Fruit fly (Drosophila melanogaster) whole organism, prepupa: ENCODE measurements around the gene CG46383.

Source experiments
- Blimp-1 ChIP-seq: fragments of 200-800 bp; sonication (Bioruptor generic); optimal IDR thresholded peaks from 3 replicates; lab custom pipeline; 2017; ENCODE audit warnings: missing biosample characterization, missing genetic modification characterization, mild to moderate bottlenecking, moderate library complexity, missing genetic modification reagents
- CG10631 ChIP-seq: fragments of 200-800 bp; sonication (Bioruptor generic); optimal IDR thresholded peaks from 2 replicates; lab custom pipeline; 2016; ENCODE audit warnings: missing biosample characterization, missing genetic modification characterization
- CG11294 ChIP-seq: fragments of 200-800 bp; sonication (Bioruptor generic); IDR thresholded peaks from 2 replicates; pipeline ENCODE4 v1.3.6; 2022; ENCODE audit warnings: missing biosample characterization, missing genetic modification characterization
- CG11902 ChIP-seq: fragments of 200-800 bp; sonication (Bioruptor generic); optimal IDR thresholded peaks from 3 replicates; lab custom pipeline; 2016; ENCODE audit warnings: missing biosample characterization, missing genetic modification characterization
- CG15336 ChIP-seq: fragments of 200-800 bp; sonication (Bioruptor generic); IDR thresholded peaks from 2 replicates; pipeline ENCODE4 v1.3.6; 2022; ENCODE audit warnings: missing biosample characterization, missing genetic modification characterization
- CG32006 ChIP-seq: fragments of 200-800 bp; sonication (Bioruptor generic); optimal IDR thresholded peaks from 3 replicates; lab custom pipeline; 2017; ENCODE audit warnings: missing biosample characterization, mild to moderate bottlenecking, missing genetic modification characterization
- CG34406 ChIP-seq: fragments of 200-800 bp; sonication (Bioruptor generic); optimal IDR thresholded peaks from 3 replicates; lab custom pipeline; 2016; ENCODE audit warnings: missing biosample characterization, missing genetic modification characterization
- CG3919 ChIP-seq: fragments of 200-800 bp; sonication (Bioruptor generic); optimal IDR thresholded peaks from 3 replicates; lab custom pipeline; 2016; ENCODE audit warnings: missing biosample characterization, missing genetic modification characterization
- CG4318 ChIP-seq: fragments of 200-800 bp; sonication (Bioruptor generic); optimal IDR thresholded peaks from 3 replicates; lab custom pipeline; 2017; ENCODE audit warnings: missing biosample characterization, mild to moderate bottlenecking, missing genetic modification characterization
- CG6163 ChIP-seq: fragments of 200-800 bp; sonication (Bioruptor generic); IDR thresholded peaks from 3 replicates; pipeline ENCODE4 v1.3.6; 2022; ENCODE audit warnings: missing biosample characterization, missing genetic modification characterization
- CG6276 ChIP-seq: fragments of 200-800 bp; sonication (Bioruptor generic); optimal IDR thresholded peaks from 2 replicates; lab custom pipeline; 2017; ENCODE audit warnings: missing biosample characterization, mild to moderate bottlenecking, missing genetic modification characterization
- CG6792 ChIP-seq: fragments of 200-800 bp; sonication (Bioruptor generic); optimal IDR thresholded peaks from 3 replicates; lab custom pipeline; 2016; ENCODE audit warnings: missing biosample characterization, missing genetic modification characterization
- CG6808 ChIP-seq: fragments of 200-800 bp; sonication (Bioruptor generic); optimal IDR thresholded peaks from 3 replicates; lab custom pipeline; 2017; ENCODE audit warnings: missing biosample characterization, missing genetic modification characterization, mild to moderate bottlenecking, moderate library complexity, missing genetic modification reagents
- CG6854 ChIP-seq: fragments of 200-800 bp; sonication (Bioruptor generic); optimal IDR thresholded peaks from 2 replicates; lab custom pipeline; 2017; ENCODE audit warnings: missing biosample characterization, mild to moderate bottlenecking, missing genetic modification characterization
- CG8119 ChIP-seq: fragments of 200-800 bp; sonication (Bioruptor generic); IDR thresholded peaks from 3 replicates; pipeline ENCODE4 v1.3.6; 2022; ENCODE audit warnings: missing biosample characterization, missing genetic modification characterization
- CG8319 ChIP-seq: fragments of 200-800 bp; sonication (Bioruptor generic); optimal IDR thresholded peaks from 3 replicates; lab custom pipeline; 2016; ENCODE audit warnings: missing biosample characterization, missing genetic modification characterization
- CG8632 ChIP-seq: fragments of 200-800 bp; sonication (Bioruptor generic); optimal IDR thresholded peaks from 3 replicates; lab custom pipeline; 2016; ENCODE audit warnings: missing biosample characterization, missing genetic modification characterization
- Eip78C ChIP-seq: fragments of 200-800 bp; sonication (Bioruptor generic); peaks from one replicate; lab custom pipeline; 2016; ENCODE audit warnings: missing biosample characterization, missing genetic modification characterization
- Eip93F ChIP-seq: fragments of 200-800 bp; sonication (Bioruptor generic); optimal IDR thresholded peaks from 2 replicates; lab custom pipeline; 2016; ENCODE audit warnings: missing biosample characterization, mild to moderate bottlenecking, missing genetic modification characterization
- Ets21C ChIP-seq: fragments of 200-800 bp; sonication (Bioruptor generic); optimal IDR thresholded peaks from 3 replicates; lab custom pipeline; 2016; ENCODE audit warnings: missing biosample characterization, missing genetic modification characterization
- Gug ChIP-seq: fragments of 200-800 bp; sonication (Bioruptor generic); IDR thresholded peaks from 2 replicates; pipeline ENCODE4 v1.3.6; 2022; ENCODE audit warnings: missing biosample characterization, missing genetic modification characterization
- Hr39 ChIP-seq: fragments of 200-800 bp; sonication (Bioruptor generic); optimal IDR thresholded peaks from 2 replicates; lab custom pipeline; 2016; ENCODE audit warnings: missing biosample characterization, missing genetic modification characterization
- Lpt ChIP-seq: fragments of 200-800 bp; sonication (Bioruptor generic); optimal IDR thresholded peaks from 3 replicates; lab custom pipeline; 2016; ENCODE audit warnings: missing biosample characterization, missing genetic modification characterization
- Met ChIP-seq: fragments of 200-800 bp; sonication (Bioruptor generic); optimal IDR thresholded peaks from 3 replicates; lab custom pipeline; 2016; ENCODE audit warnings: missing biosample characterization, missing genetic modification characterization
- Smox ChIP-seq: fragments of 200-800 bp; sonication (Bioruptor generic); optimal IDR thresholded peaks from 3 replicates; lab custom pipeline; 2016; ENCODE audit warnings: missing biosample characterization, missing genetic modification characterization
- Sox102F ChIP-seq: fragments of 200-800 bp; sonication (Bioruptor generic); optimal IDR thresholded peaks from 2 replicates; lab custom pipeline; 2016; ENCODE audit warnings: missing biosample characterization, mild to moderate bottlenecking, missing genetic modification characterization
- Sox14 ChIP-seq: fragments of 200-800 bp; sonication (Bioruptor generic); optimal IDR thresholded peaks from 3 replicates; lab custom pipeline; 2016; ENCODE audit warnings: missing biosample characterization, missing genetic modification characterization
- acj6 ChIP-seq: fragments of 200-800 bp; sonication (Bioruptor generic); optimal IDR thresholded peaks from 3 replicates; lab custom pipeline; 2016; ENCODE audit warnings: missing biosample characterization, missing genetic modification characterization
- cyc ChIP-seq: fragments of 200-800 bp; sonication (Bioruptor generic); optimal IDR thresholded peaks from 3 replicates; lab custom pipeline; 2016; ENCODE audit warnings: missing biosample characterization, missing genetic modification characterization
- dac ChIP-seq: fragments of 200-800 bp; sonication (Bioruptor generic); optimal IDR thresholded peaks from 2 replicates; lab custom pipeline; 2017; ENCODE audit warnings: missing biosample characterization, mild to moderate bottlenecking, missing genetic modification characterization
- eg ChIP-seq: fragments of 200-800 bp; sonication (Bioruptor generic); IDR thresholded peaks from 3 replicates; pipeline ENCODE4 v1.3.6; 2022; ENCODE audit warnings: missing biosample characterization, missing genetic modification characterization
- esn ChIP-seq: fragments of 200-800 bp; sonication (Bioruptor generic); optimal IDR thresholded peaks from 2 replicates; lab custom pipeline; 2016; ENCODE audit warnings: missing biosample characterization, mild to moderate bottlenecking, missing genetic modification characterization, moderate library complexity
- fd85E ChIP-seq: fragments of 200-800 bp; sonication (Bioruptor generic); optimal IDR thresholded peaks from 3 replicates; lab custom pipeline; 2016; ENCODE audit warnings: missing biosample characterization, missing genetic modification characterization
- fkh ChIP-seq: fragments of 200-800 bp; sonication (Bioruptor generic); optimal IDR thresholded peaks from 3 replicates; lab custom pipeline; 2017; ENCODE audit warnings: missing biosample characterization, mild to moderate bottlenecking, missing genetic modification characterization, moderate library complexity
- lz ChIP-seq: fragments of 200-800 bp; sonication (Bioruptor generic); optimal IDR thresholded peaks from 3 replicates; lab custom pipeline; 2016; ENCODE audit warnings: missing biosample characterization, missing genetic modification characterization
- spab ChIP-seq: fragments of 200-800 bp; sonication (Bioruptor generic); optimal IDR thresholded peaks from 2 replicates; lab custom pipeline; 2017; ENCODE audit warnings: missing biosample characterization, mild to moderate bottlenecking, missing genetic modification characterization, missing genetic modification reagents
- ss ChIP-seq, 2 experiments: fragments of 200-800 bp; sonication (Bioruptor generic); optimal IDR thresholded peaks; 2 replicates in 1 of 2; 3 replicates in 1 of 2; lab custom pipeline; 2017 to 2018; ENCODE audit warnings: mild to moderate bottlenecking in 2 of 2, missing biosample characterization in 2 of 2, missing genetic modification characterization in 2 of 2, moderate library complexity in 1 of 2
- svp ChIP-seq: fragments of 200-800 bp; sonication (Bioruptor generic); peaks from one replicate; lab custom pipeline; 2016; ENCODE audit warnings: missing biosample characterization, missing genetic modification characterization
- topi ChIP-seq: fragments of 200-800 bp; sonication (Bioruptor generic); optimal IDR thresholded peaks from 3 replicates; lab custom pipeline; 2016; ENCODE audit warnings: missing biosample characterization, missing genetic modification characterization

The CG46383 gene

dm6 chr3R:15950843-15951242 is at the start of gene CG46383, which contains the start of gene CG31088:
Gene CG46383, minus strand, starts transcription at chr3R:15950943.
Gene CG31088, minus strand, starts transcription at chr3R:15950943.
- TF ChIP-seq Sox102F (GFP tag; lab: Kevin White, UChicago) (no peak), CG34406 (GFP tag; lab: Kevin White, UChicago) (no peak), eg (GFP tag; lab: Robert Waterston, UW) (no peak), CG8319 (no peak), fd85E (no peak), fkh (GFP tag; lab: Kevin White, UChicago) (no peak), Eip93F (no peak), Eip78C (GFP tag; lab: Kevin White, UChicago) (no peak), CG6808 (GFP tag; lab: Kevin White, UChicago) (no peak), Met (no peak), CG11902 (no peak), Sox14 (GFP tag; lab: Kevin White, UChicago) (no peak)

dm6 chr3R:15998972-15999721 is 48.4 kb upstream of the CG46383 start:
- TF ChIP-seq Lpt = no peak

dm6 chr3R:15994573-15994869 is 43.8 kb upstream of the CG46383 start:
- peak; percentile 15 for TF ChIP-seq Eip78C (GFP tag; lab: Kevin White, UChicago)
- TF ChIP-seq Hr39 (GFP tag; lab: Kevin White, UChicago) = no peak
- TF ChIP-seq CG34406 (GFP tag; lab: Kevin White, UChicago) = no peak
- TF ChIP-seq CG4318 (GFP tag; lab: Kevin White, UChicago) = no peak
- TF ChIP-seq topi (GFP tag; lab: Kevin White, UChicago) = no peak
- TF ChIP-seq Eip93F = no peak
- no peak for TF ChIP-seq CG8119 (GFP tag; lab: Robert Waterston, UW)
- no peak for TF ChIP-seq eg (GFP tag; lab: Robert Waterston, UW)
- peak; percentile 2 for TF ChIP-seq CG3919 (GFP tag; lab: Kevin White, UChicago)

dm6 chr3R:15993815-15994572 is 43.3 kb upstream of the CG46383 start:
- TF ChIP-seq CG6276 (GFP tag; lab: Kevin White, UChicago) = peak; percentile 18
- 0 out of 2 replicates have a peak, but pooled peaks have one; percentile 13 for TF ChIP-seq Gug (GFP tag; lab: Robert Waterston, UW)
- peak; percentile 95 for TF ChIP-seq svp
- peak; percentile 45; the same call in 2 of the 3 replicates for TF ChIP-seq eg (GFP tag; lab: Robert Waterston, UW)
- peak; percentile 17 for TF ChIP-seq CG32006 (GFP tag; lab: Kevin White, UChicago)
- no peak for TF ChIP-seq CG6808 (GFP tag; lab: Kevin White, UChicago)
- no peak for TF ChIP-seq ss (GFP tag; optimal IDR thresholded peaks at IDR 0.05; lab: Kevin White, UChicago)
- 0 out of 3 replicates have a peak, but pooled peaks have one; percentile 8 for TF ChIP-seq CG6163 (GFP tag; lab: Robert Waterston, UW)
- TF ChIP-seq CG8632 (GFP tag; lab: Kevin White, UChicago) = no peak
- TF ChIP-seq CG34406 (GFP tag; lab: Kevin White, UChicago) = no peak
- no peak for TF ChIP-seq acj6 (GFP tag; lab: Kevin White, UChicago)

dm6 chr3R:15993139-15993804 is 42.5 kb upstream of the CG46383 start:
- TF ChIP-seq Blimp-1 (no peak), spab (GFP tag; lab: Kevin White, UChicago) (no peak), CG10631 (no peak), CG15336 (GFP tag; lab: Robert Waterston, UW) (peak; percentile 60), esn (GFP tag; lab: Kevin White, UChicago) (no peak), cyc (GFP tag; lab: Kevin White, UChicago) (no peak), CG6163 (GFP tag; lab: Robert Waterston, UW) (peak; percentile 66; the same call in 2 of the 3 replicates), Eip93F (no peak), CG6276 (GFP tag; lab: Kevin White, UChicago) (no peak), CG11294 (GFP tag; lab: Robert Waterston, UW) (no peak), Smox (GFP tag; lab: Kevin White, UChicago) (no peak), Eip78C (GFP tag; lab: Kevin White, UChicago) (peak; percentile 72), dac (GFP tag; lab: Kevin White, UChicago) (no peak), CG8119 (GFP tag; lab: Robert Waterston, UW) (peak; percentile 52; the same call in 1 of the 3 replicates), fkh (GFP tag; lab: Kevin White, UChicago) (peak; percentile 50), Lpt (peak; percentile 27), lz (no peak), CG6792 (GFP tag; lab: Kevin White, UChicago) (no peak), Ets21C (GFP tag; lab: Kevin White, UChicago) (no peak), CG6854 (GFP tag; lab: Kevin White, UChicago) (no peak), Met (no peak), CG6808 (GFP tag; lab: Kevin White, UChicago) (no peak)
